Fruit fly (Drosophila melanogaster) whole organism, embryonic: ENCODE results near the gene CG12035.

ENCODE experiments used
- CG10654 ChIP-seq: fragments of 200-800 bp; sonication (Bioruptor generic); optimal IDR thresholded peaks from 2 replicates; lab custom pipeline; 2016; ENCODE audit warnings: missing biosample characterization, missing genetic modification characterization
- CG11398 ChIP-seq: fragments of 200-800 bp; sonication (Bioruptor generic); optimal IDR thresholded peaks from 2 replicates; lab custom pipeline; 2016; ENCODE audit warnings: missing biosample characterization, missing genetic modification characterization
- CG12219 ChIP-seq: fragments of 200-800 bp; sonication (Bioruptor generic); optimal IDR thresholded peaks from 3 replicates; lab custom pipeline; 2018; ENCODE audit warnings: missing biosample characterization, mild to moderate bottlenecking, missing genetic modification characterization
- CG12236 ChIP-seq: fragments of 200-800 bp; sonication (Bioruptor generic); optimal IDR thresholded peaks from 2 replicates; lab custom pipeline; 2016; ENCODE audit warnings: missing biosample characterization, missing genetic modification characterization
- CG12391 ChIP-seq: fragments of 200-800 bp; sonication (Bioruptor generic); optimal IDR thresholded peaks from 3 replicates; lab custom pipeline; 2018; ENCODE audit warnings: missing biosample characterization, mild to moderate bottlenecking, missing genetic modification characterization, moderate library complexity
- CG12659 ChIP-seq: fragments of 200-800 bp; sonication (Bioruptor generic); optimal IDR thresholded peaks from 3 replicates; lab custom pipeline; 2017; ENCODE audit warnings: mild to moderate bottlenecking, missing biosample characterization, missing genetic modification reagents, missing genetic modification characterization
- CG14965 ChIP-seq: fragments of 200-800 bp; sonication (Bioruptor generic); optimal IDR thresholded peaks from 2 replicates; lab custom pipeline; 2016; ENCODE audit warnings: missing biosample characterization, missing genetic modification characterization, borderline replicate concordance
- CG15514 ChIP-seq: fragments of 200-800 bp; sonication (Bioruptor generic); optimal IDR thresholded peaks from 3 replicates; lab custom pipeline; 2017; ENCODE audit warnings: missing biosample characterization, missing genetic modification characterization, mild to moderate bottlenecking, moderate library complexity, missing genetic modification reagents
- CG17361 ChIP-seq: fragments of 200-800 bp; sonication (Bioruptor generic); IDR thresholded peaks from 3 replicates; pipeline ENCODE4 v1.3.6; 2022; ENCODE audit warnings: missing biosample characterization, missing genetic modification characterization
- CG17912 ChIP-seq: fragments of 200-800 bp; sonication (Bioruptor generic); optimal IDR thresholded peaks from 2 replicates; lab custom pipeline; 2018; ENCODE audit warnings: missing biosample characterization, mild to moderate bottlenecking, missing genetic modification characterization
- CG18599 ChIP-seq: fragments of 200-800 bp; sonication (Bioruptor generic); optimal IDR thresholded peaks from 3 replicates; lab custom pipeline; 2017; ENCODE audit warnings: missing biosample characterization, missing genetic modification characterization, mild to moderate bottlenecking, moderate library complexity, missing genetic modification reagents
- CG2202 ChIP-seq: fragments of 200-800 bp; sonication (Bioruptor generic); optimal IDR thresholded peaks from 2 replicates; lab custom pipeline; 2018; ENCODE audit warnings: missing biosample characterization, mild to moderate bottlenecking, missing genetic modification characterization
- CG30020 ChIP-seq: fragments of 200-800 bp; optimal IDR thresholded peaks from 2 replicates; lab custom pipeline; 2019; ENCODE audit warnings: missing biosample characterization, mild to moderate bottlenecking, missing genetic modification characterization, moderate library complexity
- CG30431 ChIP-seq: fragments of 200-800 bp; sonication (Bioruptor generic); optimal IDR thresholded peaks from 2 replicates; lab custom pipeline; 2017; ENCODE audit warnings: missing biosample characterization, missing genetic modification characterization
- CG31388 ChIP-seq: fragments of 200-800 bp; sonication (Bioruptor generic); optimal IDR thresholded peaks from 2 replicates; lab custom pipeline; 2016; ENCODE audit warnings: missing biosample characterization, missing genetic modification characterization
- CG32772 ChIP-seq: fragments of 200-800 bp; sonication (Bioruptor generic); IDR thresholded peaks from 2 replicates; pipeline ENCODE4 v1.3.6; 2022; ENCODE audit warnings: missing biosample characterization, missing genetic modification characterization
- CG4328 ChIP-seq: fragments of 200-800 bp; sonication (Bioruptor generic); optimal IDR thresholded peaks from 3 replicates; lab custom pipeline; 2017; ENCODE audit warnings: missing biosample characterization, missing genetic modification reagents, missing genetic modification characterization
- CG4707 ChIP-seq: fragments of 200-800 bp; sonication (Bioruptor generic); optimal IDR thresholded peaks from 2 replicates; lab custom pipeline; 2018; ENCODE audit warnings: missing biosample characterization, mild to moderate bottlenecking, missing genetic modification characterization, moderate library complexity
- CG9932 ChIP-seq: fragments of 200-800 bp; sonication (Bioruptor generic); IDR thresholded peaks from 2 replicates; pipeline ENCODE4 v1.3.6; 2022; ENCODE audit warnings: missing biosample characterization, missing genetic modification characterization
- Dbx ChIP-seq: fragments of 200-800 bp; sonication (Bioruptor generic); IDR thresholded peaks from 3 replicates; pipeline ENCODE4 v1.3.6; 2022; ENCODE audit warnings: missing biosample characterization, missing genetic modification characterization
- E2f2 ChIP-seq: fragments of 200-800 bp; sonication (Bioruptor generic); IDR thresholded peaks from 2 replicates; pipeline ENCODE4 v1.3.6; 2022; ENCODE audit warnings: missing biosample characterization, missing genetic modification characterization
- Eip74EF ChIP-seq, 2 experiments: fragments of 200-800 bp in 1 of 2; fragments of >200 bp in 1 of 2; sonication (Bioruptor generic) in 1 of 2; optimal IDR thresholded peaks; 2 replicates each; lab custom pipeline; 2017 to 2019; ENCODE audit warnings: missing biosample characterization in 2 of 2, missing genetic modification characterization in 2 of 2, mild to moderate bottlenecking in 1 of 2, moderate library complexity in 1 of 2
- Fer1 ChIP-seq: fragments of 200-800 bp; sonication (Bioruptor generic); optimal IDR thresholded peaks from 2 replicates; lab custom pipeline; 2017; ENCODE audit warnings: missing biosample characterization, mild to moderate bottlenecking, missing genetic modification characterization
- Gsc ChIP-seq: fragments of 200-800 bp; sonication (Bioruptor generic); IDR thresholded peaks from 2 replicates; pipeline ENCODE4 v1.3.6; 2022; ENCODE audit warnings: missing biosample characterization, missing genetic modification characterization
- Hr39 ChIP-seq: fragments of >200 bp; optimal IDR thresholded peaks from 2 replicates; lab custom pipeline; 2017
- Meics ChIP-seq: fragments of 200-800 bp; sonication (Bioruptor generic); optimal IDR thresholded peaks from 2 replicates; lab custom pipeline; 2017; ENCODE audit warnings: missing biosample characterization, mild to moderate bottlenecking, missing genetic modification characterization
- Oaz ChIP-seq: fragments of 200-800 bp; sonication (Bioruptor generic); IDR thresholded peaks from 2 replicates; pipeline ENCODE4 v1.3.6; 2022; ENCODE audit warnings: missing biosample characterization, missing genetic modification characterization
- Opbp ChIP-seq: fragments of 200-800 bp; sonication (Bioruptor generic); IDR thresholded peaks from 3 replicates; pipeline ENCODE4 v1.3.6; 2022; ENCODE audit warnings: missing biosample characterization, missing genetic modification characterization; ENCODE audit not compliant: partially characterized antibody
- PHDP ChIP-seq: fragments of 200-800 bp; sonication (Bioruptor generic); optimal IDR thresholded peaks from 3 replicates; lab custom pipeline; 2018; ENCODE audit warnings: missing biosample characterization, mild to moderate bottlenecking, missing genetic modification characterization, moderate library complexity
- Pdp1 ChIP-seq, 2 experiments: fragments of 200-800 bp; sonication (Bioruptor generic); optimal IDR thresholded peaks; 3 replicates each; lab custom pipeline; 2016; ENCODE audit warnings: missing biosample characterization in 2 of 2, missing genetic modification characterization in 2 of 2, mild to moderate bottlenecking in 1 of 2, moderate library complexity in 1 of 2
- Sry-β ChIP-seq: fragments of 200-800 bp; sonication (Bioruptor generic); optimal IDR thresholded peaks from 2 replicates; lab custom pipeline; 2018; ENCODE audit warnings: missing biosample characterization, mild to moderate bottlenecking, missing genetic modification characterization, moderate library complexity
- Ssrp ChIP-seq: fragments of 200-800 bp; sonication (Bioruptor generic); optimal IDR thresholded peaks from 2 replicates; lab custom pipeline; 2018; ENCODE audit warnings: missing biosample characterization, mild to moderate bottlenecking, missing genetic modification characterization, moderate library complexity
- bsh ChIP-seq, 2 experiments: fragments of 200-800 bp; sonication (Bioruptor generic); optimal IDR thresholded peaks; 2 replicates each; lab custom pipeline; 2017 to 2018; ENCODE audit warnings: mild to moderate bottlenecking in 2 of 2, missing biosample characterization in 2 of 2, missing genetic modification characterization in 2 of 2, moderate library complexity in 1 of 2
- btn ChIP-seq: fragments of 200-800 bp; sonication (Bioruptor generic); optimal IDR thresholded peaks from 2 replicates; lab custom pipeline; 2016; ENCODE audit warnings: missing biosample characterization, missing genetic modification characterization
- dan ChIP-seq: fragments of 200-800 bp; sonication (Bioruptor generic); IDR thresholded peaks from 2 replicates; pipeline ENCODE4 v1.3.6; 2022; ENCODE audit warnings: missing biosample characterization, missing genetic modification characterization
- esg ChIP-seq: fragments of 200-800 bp; sonication (Bioruptor generic); conservative IDR thresholded peaks from 2 replicates; pipeline ENCODE4 v1.3.6; 2022; ENCODE audit warnings: missing biosample characterization, missing genetic modification characterization
- gro ChIP-seq: fragments of 200-800 bp; sonication (Bioruptor generic); optimal IDR thresholded peaks from 2 replicates; lab custom pipeline; 2016; ENCODE audit warnings: missing biosample characterization, missing genetic modification characterization
- hkb ChIP-seq, 2 experiments: fragments of 200-800 bp in 1 of 2; fragments of >200 bp in 1 of 2; sonication (Bioruptor generic) in 1 of 2; IDR thresholded peaks in 1 of 2; optimal IDR thresholded peaks in 1 of 2; 2 replicates each; pipeline versions ENCODE4 v1.3.6 to Lab custom; 2017 to 2022; ENCODE audit warnings: missing biosample characterization in 1 of 2, missing genetic modification characterization in 1 of 2
- kay ChIP-seq: fragments of 200-800 bp; sonication (Bioruptor generic); optimal IDR thresholded peaks from 2 replicates; lab custom pipeline; 2016; ENCODE audit warnings: missing biosample characterization, missing genetic modification characterization
- mam ChIP-seq: fragments of 200-800 bp; sonication (Bioruptor generic); optimal IDR thresholded peaks from 3 replicates; lab custom pipeline; 2016; ENCODE audit warnings: missing biosample characterization, missing genetic modification characterization
- nerfin-1 ChIP-seq: fragments of 200-800 bp; sonication (Bioruptor generic); optimal IDR thresholded peaks from 3 replicates; lab custom pipeline; 2019; ENCODE audit warnings: missing biosample characterization, mild to moderate bottlenecking, missing genetic modification characterization, moderate library complexity
- nom ChIP-seq: fragments of 200-800 bp; sonication (Bioruptor generic); optimal IDR thresholded peaks from 2 replicates; lab custom pipeline; 2017; ENCODE audit warnings: missing biosample characterization, missing genetic modification characterization, mild to moderate bottlenecking, moderate library complexity, missing genetic modification reagents
- run ChIP-seq: fragments of 200-800 bp; sonication (Bioruptor generic); optimal IDR thresholded peaks from 3 replicates; lab custom pipeline; 2018; ENCODE audit warnings: missing biosample characterization, mild to moderate bottlenecking, missing genetic modification characterization
- slbo ChIP-seq: fragments of 200-800 bp; sonication (Bioruptor generic); IDR thresholded peaks from 2 replicates; pipeline ENCODE4 v1.3.6; 2022; ENCODE audit warnings: missing biosample characterization, missing genetic modification characterization
- sqz ChIP-seq: fragments of 200-800 bp; sonication (Bioruptor generic); optimal IDR thresholded peaks from 3 replicates; lab custom pipeline; 2018; ENCODE audit warnings: missing biosample characterization, mild to moderate bottlenecking, missing genetic modification characterization
- tap ChIP-seq: fragments of 200-800 bp; optimal IDR thresholded peaks from 3 replicates; lab custom pipeline; 2019; ENCODE audit warnings: missing biosample characterization, mild to moderate bottlenecking, missing genetic modification characterization, moderate library complexity
- trem ChIP-seq: fragments of 200-800 bp; optimal IDR thresholded peaks from 3 replicates; lab custom pipeline; 2019; ENCODE audit warnings: missing biosample characterization, mild to moderate bottlenecking, missing genetic modification characterization, moderate library complexity
- zfh2 ChIP-seq: fragments of 200-800 bp; sonication (Bioruptor generic); optimal IDR thresholded peaks from 2 replicates; lab custom pipeline; 2016; ENCODE audit warnings: missing biosample characterization, missing genetic modification characterization

The CG12035 gene

dm6 chr3L:1738375-1739328, 14.5 kb downstream of the CG12035 start, which contains the start of gene Gk2 (continued):
- no peak for TF ChIP-seq CG11398
- TF ChIP-seq CG9932 (GFP tag; lab: Robert Waterston, UW) = no peak
- no peak for TF ChIP-seq gro (GFP tag; lab: Kevin White, UChicago)
- TF ChIP-seq hkb (optimal IDR thresholded peaks at IDR 0.05; lab: Kevin White, UChicago) = no peak
- no peak for TF ChIP-seq hkb (GFP tag; IDR thresholded peaks at IDR 0.05; lab: Robert Waterston, UW)
- peak in 1 of 2 experiments; percentile 52 for TF ChIP-seq Pdp1 (GFP tag; optimal IDR thresholded peaks at IDR 0.05; lab: Kevin White, UChicago)
- TF ChIP-seq E2f2 = peak; percentile 98
- TF ChIP-seq bsh (GFP tag; optimal IDR thresholded peaks at IDR 0.05; lab: Kevin White, UChicago) = no peak
- no peak for TF ChIP-seq Ssrp (tag; lab: Kevin White, UChicago)
- no peak for TF ChIP-seq CG4328 (GFP tag; lab: Kevin White, UChicago)
- no peak for TF ChIP-seq CG32772 (GFP tag; lab: Robert Waterston, UW)
- no peak for TF ChIP-seq CG30431 (GFP tag; lab: Kevin White, UChicago)
- no peak for TF ChIP-seq CG30020 (tag; lab: Kevin White, UChicago)
- no peak for TF ChIP-seq Hr39 (lab: Kevin White, UChicago)
- TF ChIP-seq trem (tag; lab: Kevin White, UChicago) = peak; percentile 59
- TF ChIP-seq CG15514 (GFP tag; lab: Kevin White, UChicago) = peak; percentile 35
- TF ChIP-seq CG18599 (GFP tag; lab: Kevin White, UChicago) = no peak
- TF ChIP-seq zfh2 (GFP tag; lab: Kevin White, UChicago) = no peak
- no peak for TF ChIP-seq dan
- TF ChIP-seq CG17912 (GFP tag; lab: Kevin White, UChicago) = no peak
- no peak for TF ChIP-seq CG12219 (GFP tag; lab: Kevin White, UChicago)
- 0 out of 3 replicates have a peak, but pooled peaks have one; percentile 47 for TF ChIP-seq Opbp
- TF ChIP-seq kay (GFP tag; lab: Kevin White, UChicago) = no peak
- TF ChIP-seq CG2202 = no peak
- no peak for TF ChIP-seq btn (GFP tag; lab: Kevin White, UChicago)
- TF ChIP-seq Sry-β (GFP tag; lab: Kevin White, UChicago) = no peak
- no peak for TF ChIP-seq Gsc (GFP tag; lab: Robert Waterston, UW)
- TF ChIP-seq run (tag; lab: Kevin White, UChicago) = no peak
- TF ChIP-seq CG12659 (GFP tag; lab: Kevin White, UChicago) = peak; percentile 13
- TF ChIP-seq Meics (GFP tag; lab: Kevin White, UChicago) = no peak
- TF ChIP-seq CG17361 (GFP tag; lab: Robert Waterston, UW) = peak; percentile 27; the same call in 1 of the 3 replicates
- no peak for TF ChIP-seq sqz (GFP tag; lab: Kevin White, UChicago)
- no peak for TF ChIP-seq nerfin-1 (tag; lab: Kevin White, UChicago)
- no peak for TF ChIP-seq mam
- TF ChIP-seq CG14965 (GFP tag; lab: Kevin White, UChicago) = no peak
- no peak for TF ChIP-seq PHDP (tag; lab: Kevin White, UChicago)
- TF ChIP-seq CG12391 (tag; lab: Kevin White, UChicago) = no peak
- TF ChIP-seq Eip74EF (GFP tag; optimal IDR thresholded peaks at IDR 0.05; lab: Kevin White, UChicago) = no peak
- TF ChIP-seq slbo (GFP tag; lab: Robert Waterston, UW) = no peak
- TF ChIP-seq esg = no peak
- no peak for TF ChIP-seq Dbx (GFP tag; lab: Robert Waterston, UW)
- TF ChIP-seq CG4707 (GFP tag; lab: Kevin White, UChicago) = no peak
- TF ChIP-seq CG12236 = no peak
- no peak for TF ChIP-seq Oaz (GFP tag; lab: Robert Waterston, UW)
- TF ChIP-seq Fer1 (GFP tag; lab: Kevin White, UChicago) = no peak
- TF ChIP-seq CG31388 (GFP tag; lab: Kevin White, UChicago) = no peak
- no peak for TF ChIP-seq tap (tag; lab: Kevin White, UChicago)
- no peak for TF ChIP-seq nom (GFP tag; lab: Kevin White, UChicago)
- no peak for TF ChIP-seq CG10654 (GFP tag; lab: Kevin White, UChicago)
